Worm (Caenorhabditis elegans) whole organism, L4 larva: Measurements from ENCODE around the gene ccep-135.

Experiments
- ceh-44 ChIP-seq: fragments of 200-800 bp; sonication (Bioruptor generic); IDR thresholded peaks from 2 replicates; pipeline ENCODE4 v1.3.6; 2022; ENCODE audit warnings: missing genetic modification reagents, missing genetic modification characterization, missing compliant biosample characterization
- dpl-1 ChIP-seq: fragments of 150-350 bp; optimal IDR thresholded peaks from 2 replicates; lab custom pipeline; 2014; ENCODE audit warnings: missing biosample characterization, missing genetic modification reagents, missing genetic modification characterization
- gei-8 ChIP-seq: fragments of 200-800 bp; sonication (Bioruptor generic); optimal IDR thresholded peaks from 2 replicates; lab custom pipeline; 2018; ENCODE audit warnings: mild to moderate bottlenecking, missing genetic modification characterization, missing compliant biosample characterization
- lin-15B ChIP-seq: fragments of 150-350 bp; sonication (generic microtip); optimal IDR thresholded peaks from 3 replicates; lab custom pipeline; 2014; ENCODE audit warnings: missing biosample characterization, missing genetic modification characterization
- pqm-1 ChIP-seq: sonication (generic microtip); optimal IDR thresholded peaks from 2 replicates; lab custom pipeline; 2017; ENCODE audit warnings: missing biosample characterization, missing genetic modification characterization
- snpc-4 ChIP-seq: fragments of 150-350 bp; optimal IDR thresholded peaks from 2 replicates; lab custom pipeline; 2014; ENCODE audit warnings: missing biosample characterization, missing genetic modification characterization

DNA sequence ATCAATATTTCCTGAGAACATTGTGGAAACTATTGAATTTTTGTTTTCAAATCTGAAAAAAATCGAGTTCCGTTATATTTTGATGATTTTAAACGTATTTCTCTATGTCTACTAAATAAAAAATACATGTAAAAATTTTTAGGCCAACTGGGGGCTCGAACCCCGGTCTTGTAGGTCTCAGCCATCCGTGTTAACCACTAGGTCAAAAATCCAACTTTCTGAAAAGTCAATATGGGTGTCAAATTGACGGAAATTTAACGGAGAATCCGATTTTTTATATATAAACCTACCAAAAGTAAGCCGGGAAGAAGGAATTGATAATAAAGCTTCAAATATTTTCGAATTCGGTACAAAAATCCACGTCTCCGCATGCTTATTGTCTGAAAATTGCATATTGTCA is 14.6 kb downstream of the ccep-135 start:
- no peak for TF ChIP-seq dpl-1 (GFP tag; lab: Kevin White, UChicago)
- no peak for TF ChIP-seq gei-8 (GFP tag; lab: Kevin White, UChicago)
- no peak for TF ChIP-seq lin-15B
- TF ChIP-seq snpc-4, result no peak
- no peak for TF ChIP-seq ceh-44
- TF ChIP-seq pqm-1, result no peak
